Fruit fly (Drosophila melanogaster) whole organism, pupa: ENCODE results near the gene CG7542.
A peak's percentile ranks its signal among the peaks of the same experiment; 100 is the strongest.

Experiments used
- CG8159 ChIP-seq: fragments of 200-800 bp; sonication (Bioruptor generic); optimal IDR thresholded peaks from 3 replicates; lab custom pipeline; 2018; ENCODE audit warnings: missing biosample characterization, mild to moderate bottlenecking, missing genetic modification characterization, moderate library complexity
- CG8301 ChIP-seq: fragments of 200-800 bp; sonication (Bioruptor generic); optimal IDR thresholded peaks from 2 replicates; lab custom pipeline; 2018; ENCODE audit warnings: missing biosample characterization, mild to moderate bottlenecking, missing genetic modification characterization
- CG9948 ChIP-seq: fragments of 200-800 bp; sonication (Bioruptor generic); optimal IDR thresholded peaks from 2 replicates; lab custom pipeline; 2018; ENCODE audit warnings: missing biosample characterization, mild to moderate bottlenecking, missing genetic modification characterization, moderate library complexity

CG7542 gene

dm6 chr3L:17596897-17597296 is 47.3 kb downstream of the CG7542 start:
- peak; percentile 25 for TF ChIP-seq CG8301 (tag; lab: Kevin White, UChicago)
- TF ChIP-seq CG8159, result peak; percentile 47
- no peak for TF ChIP-seq CG9948 (tag; lab: Kevin White, UChicago)
